Fruit fly (Drosophila melanogaster) Kc167 (cell line): ENCODE data around the gene GCS1.

Source experiments
- Myc ChIP-seq: fragments of >200 bp; optimal IDR thresholded peaks from 2 replicates; lab custom pipeline; 2017; ENCODE audit warnings: missing external identifiers
- Sin3A ChIP-seq: fragments of >200 bp; optimal IDR thresholded peaks from 2 replicates; lab custom pipeline; 2018; ENCODE audit warnings: missing external identifiers
- h ChIP-seq: fragments of >200 bp; optimal IDR thresholded peaks from 3 replicates; lab custom pipeline; 2018; ENCODE audit warnings: missing external identifiers
- insv ChIP-seq: fragments of >200 bp; optimal IDR thresholded peaks from 3 replicates; lab custom pipeline; 2018; ENCODE audit warnings: missing external identifiers
- psq ChIP-seq: fragments of >200 bp; optimal IDR thresholded peaks from 2 replicates; lab custom pipeline; 2017; ENCODE audit warnings: missing external identifiers
- ttk ChIP-seq: sonication (Bioruptor generic); optimal IDR thresholded peaks from 2 replicates; lab custom pipeline; 2017; ENCODE audit warnings: missing external identifiers

Gene GCS1

dm6 chrX:11322257-11322656 lies 25.5 kb downstream of the GCS1 start, which contains the start of gene sisA:
Gene sisA, minus strand, starts transcription at chrX:11322357.
- TF ChIP-seq psq (lab: Kevin White, UChicago) (no peak), h (lab: Kevin White, UChicago) (no peak), ttk (no peak), Myc (no peak), Sin3A (lab: Kevin White, UChicago) (no peak), insv (no peak)

- no peak for TF ChIP-seq ttk
- no peak for TF ChIP-seq insv
- TF ChIP-seq Myc: no peak
- TF ChIP-seq Sin3A (lab: Kevin White, UChicago): no peak
- TF ChIP-seq h (lab: Kevin White, UChicago): no peak
These were observed 27.9 kb downstream of the GCS1 start for dm6 chrX:11319916-11320315.

- TF ChIP-seq Sin3A (lab: Kevin White, UChicago): no peak
- no peak for TF ChIP-seq insv
- TF ChIP-seq Myc: no peak
- TF ChIP-seq ttk: no peak
- no peak for TF ChIP-seq psq (lab: Kevin White, UChicago)
- no peak for TF ChIP-seq h (lab: Kevin White, UChicago)
These were observed 36.7 kb downstream of the GCS1 start, which contains the start of gene Ir10a for dm6 chrX:11311108-11311507. Gene Ir10a, minus strand, starts transcription at chrX:11311208.

- no peak for TF ChIP-seq Sin3A (lab: Kevin White, UChicago)
- TF ChIP-seq psq (lab: Kevin White, UChicago): no peak
- TF ChIP-seq ttk: no peak
These were observed 45.1 kb downstream of the GCS1 start, which contains the start of gene CG44422 for dm6 chrX:11302683-11303082. Gene CG44422, minus strand, starts transcription at chrX:11302783.

dm6 chrX:11295412-11296006 lies 52.3 kb downstream of the GCS1 start:
- TF ChIP-seq h (lab: Kevin White, UChicago) (no peak), insv (no peak), Sin3A (lab: Kevin White, UChicago) (no peak), ttk (no peak), psq (lab: Kevin White, UChicago) (no peak), Myc (no peak)
